Worm (Caenorhabditis elegans): ENCODE data around the gene obr-3.

obr-3 gene

DNA sequence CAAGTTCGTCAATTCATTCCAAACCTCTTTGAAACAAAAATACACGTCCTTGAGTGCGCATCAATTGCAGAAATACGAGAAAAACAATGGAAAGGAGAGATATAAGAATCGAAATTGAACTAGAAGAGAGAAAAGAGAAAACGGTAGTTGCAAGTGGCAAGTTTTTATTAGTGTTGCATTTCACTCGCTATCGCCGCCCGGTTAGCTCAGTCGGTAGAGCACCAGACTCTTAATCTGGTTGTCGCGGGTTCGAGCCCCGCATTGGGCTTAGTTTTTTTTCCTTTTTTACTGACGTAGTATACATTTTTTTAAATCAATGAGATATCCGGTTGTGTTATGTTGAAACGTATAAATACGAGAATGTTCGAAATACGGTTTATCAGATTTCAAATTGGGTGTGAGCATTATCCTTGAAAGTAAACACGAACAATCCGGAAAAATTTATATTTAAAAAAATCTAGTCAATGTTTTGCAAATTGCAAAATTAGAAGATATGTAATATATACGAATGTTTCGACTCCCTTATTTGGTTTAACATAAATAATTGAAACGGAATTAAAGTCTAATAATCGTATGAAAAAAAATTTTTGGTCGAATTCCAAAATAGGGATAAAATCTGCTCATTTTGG is 28.1 kb downstream of the obr-3 start (continued):
- TF ChIP-seq sox-4 (tag; optimal IDR thresholded peaks at IDR 0.05) (no peak), nhr-47 (tag; optimal IDR thresholded peaks at IDR 0.05) (peak; percentile 52), mab-9 (GFP tag; IDR thresholded peaks at IDR 0.05) (no peak), nhr-20 (tag; optimal IDR thresholded peaks at IDR 0.05) (peak; percentile 69), nhr-90 (tag; optimal IDR thresholded peaks at IDR 0.05; ENCODE audit: poor library complexity) (peak; percentile 59), egl-27 (tag; optimal IDR thresholded peaks at IDR 0.05) (no peak), nhr-28 (tag; optimal IDR thresholded peaks at IDR 0.05) (no peak), unc-86 (tag; optimal IDR thresholded peaks at IDR 0.05) (no peak), nhr-12 (tag; optimal IDR thresholded peaks at IDR 0.05) (no peak), blmp-1 (tag; optimal IDR thresholded peaks at IDR 0.05) (peak; percentile 13), snpc-4 (tag; optimal IDR thresholded peaks at IDR 0.05) (no peak), unc-98 (GFP tag; IDR thresholded peaks at IDR 0.05) (no peak), lin-13 (GFP tag; optimal IDR thresholded peaks at IDR 0.05) (no peak), Y116A8C.19 (tag; optimal IDR thresholded peaks at IDR 0.05; ENCODE audit: borderline replicate concordance) (no peak), nhr-71 (tag; optimal IDR thresholded peaks at IDR 0.05) (peak; percentile 64)

DNA sequence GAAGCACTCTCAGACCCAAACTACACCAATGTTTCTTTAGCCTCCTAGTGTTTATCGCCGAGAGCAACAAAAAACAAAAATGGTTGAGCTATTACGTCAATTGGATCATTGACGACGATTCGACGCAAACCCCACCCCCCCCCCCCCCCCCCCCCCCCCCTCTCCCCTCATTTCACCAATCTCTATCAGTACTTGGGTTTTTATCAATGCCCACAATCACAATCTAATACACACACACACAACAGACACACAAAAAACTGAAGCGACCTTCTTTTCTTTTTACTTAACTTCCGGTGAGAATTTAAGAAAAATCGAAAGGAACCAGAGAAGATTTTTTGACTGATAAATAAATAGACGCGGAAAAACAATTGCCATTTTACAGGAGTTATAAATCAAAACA is 34.2 kb downstream of the obr-3 start:
- TF ChIP-seq hpl-2 (GFP tag; optimal IDR thresholded peaks at IDR 0.05) (no peak), nhr-71 (tag; optimal IDR thresholded peaks at IDR 0.05) (peak; percentile 2), blmp-1 (tag; optimal IDR thresholded peaks at IDR 0.05) (peak; percentile 37), ceh-8 (GFP tag; optimal IDR thresholded peaks at IDR 0.05) (peak; percentile 73)

DNA sequence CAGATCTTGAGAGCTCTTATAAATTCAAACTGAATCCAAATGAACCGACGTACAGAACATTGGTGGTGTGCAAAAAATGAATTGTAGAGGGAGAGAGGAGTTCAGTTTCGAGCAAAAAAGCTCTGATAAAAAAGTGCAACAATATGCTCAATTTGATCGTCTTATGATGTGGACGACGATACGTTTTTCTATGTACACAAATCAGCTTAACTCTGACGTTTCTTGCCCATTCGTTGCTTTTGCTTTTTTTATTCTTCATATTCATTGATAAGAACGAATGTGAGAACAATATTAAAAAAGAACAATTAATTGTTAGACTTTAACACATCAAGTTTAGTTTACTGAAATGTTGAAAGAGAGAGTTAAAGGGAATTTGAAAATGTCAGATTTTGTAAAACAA is 35.5 kb downstream of the obr-3 start:
- TF ChIP-seq lin-35 (GFP tag; optimal IDR thresholded peaks at IDR 0.05): peak in 1 of 2 experiments; percentile 5
- peak; percentile 45 for TF ChIP-seq elt-2 (tag; optimal IDR thresholded peaks at IDR 0.05)
- no peak for TF ChIP-seq egl-27 (tag; optimal IDR thresholded peaks at IDR 0.05)

DNA sequence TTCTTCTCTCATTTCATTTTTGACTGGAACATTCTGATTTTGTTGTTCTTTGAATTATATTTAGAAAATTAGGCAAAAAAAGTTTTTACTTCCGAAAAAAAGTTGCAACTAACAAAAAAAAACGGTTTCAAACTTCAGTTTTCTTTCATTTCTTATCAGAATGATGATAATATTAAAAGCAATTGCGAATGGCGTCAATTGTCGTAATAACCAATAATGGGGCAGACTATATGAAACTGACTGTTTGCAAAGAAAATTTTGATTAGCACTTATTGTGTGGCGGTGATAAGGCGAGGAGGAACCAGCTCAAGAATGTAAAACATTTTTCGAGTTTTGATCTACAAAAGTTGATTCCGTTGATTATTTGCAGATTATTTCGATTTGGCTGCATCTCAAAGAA is 36.9 kb downstream of the obr-3 start:
- TF ChIP-seq C34B4.2 (tag; optimal IDR thresholded peaks at IDR 0.05) (no peak), nhr-20 (tag; optimal IDR thresholded peaks at IDR 0.05) (peak; percentile 9), mef-2 (tag; optimal IDR thresholded peaks at IDR 0.05) (no peak), nhr-19 (GFP tag; conservative IDR thresholded peaks at IDR 0.05) (peak; percentile 29; the same call in 1 of the 2 replicates), zip-4 (GFP tag; optimal IDR thresholded peaks at IDR 0.05) (no peak), fos-1 (tag; optimal IDR thresholded peaks at IDR 0.05) (no peak), sox-4 (tag; optimal IDR thresholded peaks at IDR 0.05) (no peak), nhr-71 (tag; optimal IDR thresholded peaks at IDR 0.05) (peak; percentile 7), rnt-1 (tag; optimal IDR thresholded peaks at IDR 0.05) (no peak), ztf-11 (tag; optimal IDR thresholded peaks at IDR 0.05) (no peak), egl-13 (tag; optimal IDR thresholded peaks at IDR 0.05) (no peak), swsn-7 (tag; optimal IDR thresholded peaks at IDR 0.05) (no peak), snu-23 (GFP tag; optimal IDR thresholded peaks at IDR 0.05) (no peak), elt-2 (tag; optimal IDR thresholded peaks at IDR 0.05) (peak; percentile 77), unc-130 (tag; optimal IDR thresholded peaks at IDR 0.05) (no peak), C16A3.4 (tag; optimal IDR thresholded peaks at IDR 0.05) (no peak), lin-35 (GFP tag; optimal IDR thresholded peaks at IDR 0.05) (peak in 1 of 2 experiments; percentile 14), lin-14 (GFP tag; optimal IDR thresholded peaks at IDR 0.05) (peak; percentile 28), alr-1 (tag; optimal IDR thresholded peaks at IDR 0.05; ENCODE audit: borderline replicate concordance) (no peak), ztf-4 (tag; optimal IDR thresholded peaks at IDR 0.05) (no peak), Y116A8C.19 (tag; optimal IDR thresholded peaks at IDR 0.05; ENCODE audit: borderline replicate concordance) (no peak), nhr-85 (tag) (peak; percentile 71), pqm-1 (tag; optimal IDR thresholded peaks at IDR 0.05) (no peak)
